Fruit fly (Drosophila melanogaster) whole organism, prepupa: ENCODE data around the gene CG43703.
A peak's percentile ranks its signal among the peaks of the same experiment; 100 is the strongest.

Experiments
- Blimp-1 ChIP-seq: fragments of 200-800 bp; sonication (Bioruptor generic); optimal IDR thresholded peaks from 3 replicates; lab custom pipeline; 2017; ENCODE audit warnings: missing biosample characterization, missing genetic modification characterization, mild to moderate bottlenecking, moderate library complexity, missing genetic modification reagents
- CG10631 ChIP-seq: fragments of 200-800 bp; sonication (Bioruptor generic); optimal IDR thresholded peaks from 2 replicates; lab custom pipeline; 2016; ENCODE audit warnings: missing biosample characterization, missing genetic modification characterization
- CG10669 ChIP-seq: fragments of 200-800 bp; sonication (Bioruptor generic); optimal IDR thresholded peaks from 3 replicates; lab custom pipeline; 2018; ENCODE audit warnings: missing biosample characterization, mild to moderate bottlenecking, missing genetic modification characterization, moderate library complexity
- CG11294 ChIP-seq: fragments of 200-800 bp; sonication (Bioruptor generic); IDR thresholded peaks from 2 replicates; pipeline ENCODE4 v1.3.6; 2022; ENCODE audit warnings: missing biosample characterization, missing genetic modification characterization
- CG11762 ChIP-seq: fragments of 200-800 bp; sonication (Bioruptor generic); optimal IDR thresholded peaks from 3 replicates; lab custom pipeline; 2016; ENCODE audit warnings: missing biosample characterization, missing genetic modification characterization; ENCODE audit not compliant: insufficient read depth
- CG11902 ChIP-seq: fragments of 200-800 bp; sonication (Bioruptor generic); optimal IDR thresholded peaks from 3 replicates; lab custom pipeline; 2016; ENCODE audit warnings: missing biosample characterization, missing genetic modification characterization
- CG15336 ChIP-seq: fragments of 200-800 bp; sonication (Bioruptor generic); IDR thresholded peaks from 2 replicates; pipeline ENCODE4 v1.3.6; 2022; ENCODE audit warnings: missing biosample characterization, missing genetic modification characterization
- CG1621 ChIP-seq: fragments of 200-800 bp; sonication (Bioruptor generic); optimal IDR thresholded peaks from 3 replicates; lab custom pipeline; 2018; ENCODE audit warnings: missing biosample characterization, mild to moderate bottlenecking, missing genetic modification characterization
- CG16779 ChIP-seq: fragments of 200-800 bp; sonication (Bioruptor generic); optimal IDR thresholded peaks from 3 replicates; lab custom pipeline; 2017; ENCODE audit warnings: missing biosample characterization, mild to moderate bottlenecking, missing genetic modification characterization
- CG3032 ChIP-seq: fragments of 200-800 bp; optimal IDR thresholded peaks from 2 replicates; lab custom pipeline; 2019; ENCODE audit warnings: missing biosample characterization, mild to moderate bottlenecking, missing genetic modification characterization, moderate library complexity
- CG31627 ChIP-seq: fragments of 200-800 bp; sonication (Bioruptor generic); optimal IDR thresholded peaks from 3 replicates; lab custom pipeline; 2016; ENCODE audit warnings: missing biosample characterization, missing genetic modification characterization
- CG34406 ChIP-seq: fragments of 200-800 bp; sonication (Bioruptor generic); optimal IDR thresholded peaks from 3 replicates; lab custom pipeline; 2016; ENCODE audit warnings: missing biosample characterization, missing genetic modification characterization
- CG4318 ChIP-seq: fragments of 200-800 bp; sonication (Bioruptor generic); optimal IDR thresholded peaks from 3 replicates; lab custom pipeline; 2017; ENCODE audit warnings: missing biosample characterization, mild to moderate bottlenecking, missing genetic modification characterization
- CG6163 ChIP-seq: fragments of 200-800 bp; sonication (Bioruptor generic); IDR thresholded peaks from 3 replicates; pipeline ENCODE4 v1.3.6; 2022; ENCODE audit warnings: missing biosample characterization, missing genetic modification characterization
- CG6276 ChIP-seq: fragments of 200-800 bp; sonication (Bioruptor generic); optimal IDR thresholded peaks from 2 replicates; lab custom pipeline; 2017; ENCODE audit warnings: missing biosample characterization, mild to moderate bottlenecking, missing genetic modification characterization
- CG7368 ChIP-seq: fragments of 200-800 bp; sonication (Bioruptor generic); optimal IDR thresholded peaks from 3 replicates; lab custom pipeline; 2016; ENCODE audit warnings: missing biosample characterization, missing genetic modification characterization
- CG8119 ChIP-seq: fragments of 200-800 bp; sonication (Bioruptor generic); IDR thresholded peaks from 3 replicates; pipeline ENCODE4 v1.3.6; 2022; ENCODE audit warnings: missing biosample characterization, missing genetic modification characterization
- CG8632 ChIP-seq: fragments of 200-800 bp; sonication (Bioruptor generic); optimal IDR thresholded peaks from 3 replicates; lab custom pipeline; 2016; ENCODE audit warnings: missing biosample characterization, missing genetic modification characterization
- Eip75B ChIP-seq: fragments of 200-800 bp; sonication (Bioruptor generic); optimal IDR thresholded peaks from 3 replicates; lab custom pipeline; 2016; ENCODE audit warnings: missing biosample characterization, missing genetic modification characterization
- Eip78C ChIP-seq: fragments of 200-800 bp; sonication (Bioruptor generic); peaks from one replicate; lab custom pipeline; 2016; ENCODE audit warnings: missing biosample characterization, missing genetic modification characterization
- Eip93F ChIP-seq: fragments of 200-800 bp; sonication (Bioruptor generic); optimal IDR thresholded peaks from 2 replicates; lab custom pipeline; 2016; ENCODE audit warnings: missing biosample characterization, mild to moderate bottlenecking, missing genetic modification characterization
- Ets21C ChIP-seq: fragments of 200-800 bp; sonication (Bioruptor generic); optimal IDR thresholded peaks from 3 replicates; lab custom pipeline; 2016; ENCODE audit warnings: missing biosample characterization, missing genetic modification characterization
- Hr38 ChIP-seq: sonication (Bioruptor generic); optimal IDR thresholded peaks from 2 replicates; lab custom pipeline; 2016; ENCODE audit warnings: missing biosample characterization, missing genetic modification characterization
- Hr39 ChIP-seq: fragments of 200-800 bp; sonication (Bioruptor generic); optimal IDR thresholded peaks from 2 replicates; lab custom pipeline; 2016; ENCODE audit warnings: missing biosample characterization, missing genetic modification characterization
- Hr4 ChIP-seq: fragments of 200-800 bp; sonication (Bioruptor generic); optimal IDR thresholded peaks from 3 replicates; lab custom pipeline; 2016; ENCODE audit warnings: missing biosample characterization, missing genetic modification characterization
- Met ChIP-seq: fragments of 200-800 bp; sonication (Bioruptor generic); optimal IDR thresholded peaks from 3 replicates; lab custom pipeline; 2016; ENCODE audit warnings: missing biosample characterization, missing genetic modification characterization
- OdsH ChIP-seq: fragments of 200-800 bp; sonication (Bioruptor generic); optimal IDR thresholded peaks from 3 replicates; lab custom pipeline; 2016; ENCODE audit warnings: missing biosample characterization, missing genetic modification characterization
- Smox ChIP-seq: fragments of 200-800 bp; sonication (Bioruptor generic); optimal IDR thresholded peaks from 3 replicates; lab custom pipeline; 2016; ENCODE audit warnings: missing biosample characterization, missing genetic modification characterization
- Sox102F ChIP-seq: fragments of 200-800 bp; sonication (Bioruptor generic); optimal IDR thresholded peaks from 2 replicates; lab custom pipeline; 2016; ENCODE audit warnings: missing biosample characterization, mild to moderate bottlenecking, missing genetic modification characterization
- Sox14 ChIP-seq: fragments of 200-800 bp; sonication (Bioruptor generic); optimal IDR thresholded peaks from 3 replicates; lab custom pipeline; 2016; ENCODE audit warnings: missing biosample characterization, missing genetic modification characterization
- achi ChIP-seq: fragments of 200-800 bp; sonication (Bioruptor generic); optimal IDR thresholded peaks from 3 replicates; lab custom pipeline; 2016; ENCODE audit warnings: missing biosample characterization, missing genetic modification characterization
- acj6 ChIP-seq: fragments of 200-800 bp; sonication (Bioruptor generic); optimal IDR thresholded peaks from 3 replicates; lab custom pipeline; 2016; ENCODE audit warnings: missing biosample characterization, missing genetic modification characterization
- cyc ChIP-seq: fragments of 200-800 bp; sonication (Bioruptor generic); optimal IDR thresholded peaks from 3 replicates; lab custom pipeline; 2016; ENCODE audit warnings: missing biosample characterization, missing genetic modification characterization
- eg ChIP-seq: fragments of 200-800 bp; sonication (Bioruptor generic); IDR thresholded peaks from 3 replicates; pipeline ENCODE4 v1.3.6; 2022; ENCODE audit warnings: missing biosample characterization, missing genetic modification characterization
- fd59A ChIP-seq: fragments of 200-800 bp; sonication (Bioruptor generic); optimal IDR thresholded peaks from 2 replicates; lab custom pipeline; 2017; ENCODE audit warnings: missing biosample characterization, mild to moderate bottlenecking, missing genetic modification characterization, missing genetic modification reagents
- fd85E ChIP-seq: fragments of 200-800 bp; sonication (Bioruptor generic); optimal IDR thresholded peaks from 3 replicates; lab custom pipeline; 2016; ENCODE audit warnings: missing biosample characterization, missing genetic modification characterization
- net ChIP-seq: fragments of 200-800 bp; sonication (Bioruptor generic); optimal IDR thresholded peaks from 3 replicates; lab custom pipeline; 2016; ENCODE audit warnings: missing biosample characterization, missing genetic modification characterization
- pdm3 ChIP-seq: fragments of 200-800 bp; sonication (Bioruptor generic); optimal IDR thresholded peaks from 3 replicates; lab custom pipeline; 2016; ENCODE audit warnings: missing biosample characterization, missing genetic modification characterization
- salr ChIP-seq, 2 experiments: fragments of 200-800 bp; sonication (Bioruptor generic); optimal IDR thresholded peaks; 3 replicates each; lab custom pipeline; 2016 to 2018; ENCODE audit warnings: missing biosample characterization in 2 of 2, missing genetic modification characterization in 2 of 2, mild to moderate bottlenecking in 1 of 2
- topi ChIP-seq: fragments of 200-800 bp; sonication (Bioruptor generic); optimal IDR thresholded peaks from 3 replicates; lab custom pipeline; 2016; ENCODE audit warnings: missing biosample characterization, missing genetic modification characterization
- vri ChIP-seq: fragments of 200-800 bp; sonication (Bioruptor generic); optimal IDR thresholded peaks from 3 replicates; lab custom pipeline; 2016; ENCODE audit warnings: missing biosample characterization, mild to moderate bottlenecking, missing genetic modification characterization

The CG43703 gene

DNA sequence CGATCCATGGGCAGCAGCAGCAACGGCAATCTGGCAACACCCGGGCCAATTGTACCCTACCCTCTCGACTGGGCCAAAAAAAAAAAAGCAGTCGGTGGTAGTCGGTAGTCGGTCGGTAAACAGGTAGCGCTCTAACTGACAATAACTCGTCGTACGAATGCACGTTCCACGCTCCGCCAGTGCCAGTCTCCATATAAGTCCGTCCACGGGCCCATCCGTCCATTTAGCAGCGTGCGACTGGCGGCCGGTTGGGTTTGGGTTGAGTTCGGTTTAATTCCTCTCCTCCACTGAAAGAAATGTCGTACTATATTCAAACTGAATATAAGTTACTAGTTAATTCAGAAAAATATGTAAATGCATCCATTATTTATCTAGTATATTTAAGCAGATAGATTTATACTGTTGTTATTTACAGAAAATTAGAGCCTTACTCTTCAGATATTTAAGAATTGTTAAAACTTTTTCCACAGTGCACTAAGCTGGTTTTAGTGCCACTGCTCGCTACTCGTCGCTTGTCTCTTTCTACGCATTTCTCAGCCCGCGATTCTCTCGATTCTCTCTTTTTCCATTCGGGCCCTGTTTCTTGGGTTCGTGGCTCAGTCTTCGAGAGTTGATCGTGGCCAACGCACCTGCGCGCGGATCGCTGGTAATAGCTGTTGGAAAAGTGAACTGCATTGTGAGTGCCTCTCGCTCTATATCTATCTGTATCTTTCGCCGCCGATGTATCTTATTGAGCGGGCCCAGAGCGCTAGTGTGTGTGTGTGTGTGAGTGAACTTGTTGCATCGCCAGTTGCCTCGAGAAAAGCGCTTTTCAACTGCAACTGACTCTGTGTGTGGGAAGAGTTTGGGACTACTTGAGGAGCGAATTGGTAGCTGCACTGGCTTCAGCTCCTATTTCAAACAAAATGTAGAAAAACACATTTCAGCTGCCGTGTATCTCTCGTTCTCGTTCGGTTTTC is 6.1 kb downstream of the CG43703 start, which contains the start of gene bowl (continued):
- TF ChIP-seq Sox14 (peak; percentile 98), Blimp-1 (GFP tag; lab: Kevin White, UChicago) (peak; percentile 82), Sox102F (GFP tag; lab: Kevin White, UChicago) (peak; percentile 99), CG8632 (GFP tag; lab: Kevin White, UChicago) (peak; percentile 97), CG8119 (GFP tag; lab: Robert Waterston, UW) (peak; percentile 100), acj6 (GFP tag; lab: Kevin White, UChicago) (peak; percentile 99), CG15336 (GFP tag; lab: Robert Waterston, UW) (peak; percentile 99), CG10631 (GFP tag; lab: Kevin White, UChicago) (peak; percentile 98), Hr38 (GFP tag; lab: Kevin White, UChicago) (peak; percentile 50), Smox (GFP tag; lab: Kevin White, UChicago) (peak; percentile 98), CG6163 (GFP tag; lab: Robert Waterston, UW) (peak; percentile 99), Met (peak; percentile 98), CG6276 (GFP tag; lab: Kevin White, UChicago) (peak; percentile 93), cyc (peak; percentile 96), net (peak; percentile 98), Eip93F (GFP tag; lab: Kevin White, UChicago) (peak; percentile 96), Hr39 (GFP tag; lab: Kevin White, UChicago) (peak; percentile 98), CG3032 (tag; lab: Kevin White, UChicago) (peak; percentile 91), salr (GFP tag; optimal IDR thresholded peaks at IDR 0.05; lab: Kevin White, UChicago) (peak; percentile 81 to 98), CG11902 (GFP tag; lab: Kevin White, UChicago) (peak; percentile 89), CG7368 (GFP tag; lab: Kevin White, UChicago) (peak; percentile 92), CG11294 (GFP tag; lab: Robert Waterston, UW) (peak; percentile 96), vri (GFP tag; lab: Kevin White, UChicago) (peak; percentile 97), CG31627 (peak; percentile 97), CG11762 (GFP tag; lab: Kevin White, UChicago) (peak; percentile 93), Hr4 (GFP tag; lab: Kevin White, UChicago) (peak; percentile 97), fd59A (GFP tag; lab: Kevin White, UChicago) (peak; percentile 94), Eip78C (GFP tag; lab: Kevin White, UChicago) (peak; percentile 100), CG10669 (GFP tag; lab: Kevin White, UChicago) (peak; percentile 92), CG4318 (peak; percentile 89), Ets21C (GFP tag; lab: Kevin White, UChicago) (peak; percentile 96), CG16779 (tag; lab: Kevin White, UChicago) (peak; percentile 94), achi (peak; percentile 96), topi (peak; percentile 97), pdm3 (GFP tag; lab: Kevin White, UChicago) (peak; percentile 98), fd85E (GFP tag; lab: Kevin White, UChicago) (peak; percentile 78), OdsH (GFP tag; lab: Kevin White, UChicago) (peak; percentile 99), Eip75B (GFP tag; lab: Kevin White, UChicago) (peak; percentile 99)

dm6 chr2L:3772068-3772428 is 6.8 kb downstream of the CG43703 start:
- TF ChIP-seq CG8119 (GFP tag; lab: Robert Waterston, UW) (no peak), CG6163 (GFP tag; lab: Robert Waterston, UW) (peak; percentile 8; the same call in 2 of the 3 replicates), CG34406 (no peak), eg (GFP tag; lab: Robert Waterston, UW) (0 out of 3 replicates have a peak, but pooled peaks have one; percentile 38), CG1621 (peak; percentile 50), CG15336 (GFP tag; lab: Robert Waterston, UW) (0 out of 2 replicates have a peak, but pooled peaks have one; percentile 9)
